Worm (Caenorhabditis elegans) whole organism, L2 larva: ENCODE results near the gene vps-36.

Source experiments
- C34F6.9 ChIP-seq: fragments of 150-350 bp; optimal IDR thresholded peaks from 2 replicates; lab custom pipeline; 2014; ENCODE audit warnings: missing biosample characterization, missing genetic modification characterization
- F13H6.1 ChIP-seq: sonication (generic microtip); optimal IDR thresholded peaks from 2 replicates; lab custom pipeline; 2016; ENCODE audit warnings: missing genetic modification characterization, missing compliant biosample characterization
- R02D3.7 ChIP-seq: fragments of 150-350 bp; optimal IDR thresholded peaks from 2 replicates; lab custom pipeline; 2014; ENCODE audit warnings: missing biosample characterization, missing genetic modification characterization
- Y55F3AM.14 ChIP-seq: fragments of 200-800 bp; sonication (Bioruptor generic); optimal IDR thresholded peaks from 2 replicates; lab custom pipeline; 2018; ENCODE audit warnings: mild to moderate bottlenecking, missing genetic modification characterization, missing compliant biosample characterization
- ZK546.5 ChIP-seq: sonication (generic microtip); optimal IDR thresholded peaks from 2 replicates; lab custom pipeline; 2017; ENCODE audit warnings: missing biosample characterization, missing genetic modification characterization
- alr-1 ChIP-seq: fragments of 150-350 bp; optimal IDR thresholded peaks from 2 replicates; lab custom pipeline; 2014; ENCODE audit warnings: missing biosample characterization, missing genetic modification characterization
- aly-2 ChIP-seq: fragments of 150-350 bp; optimal IDR thresholded peaks from 2 replicates; lab custom pipeline; 2014; ENCODE audit warnings: missing biosample characterization, missing genetic modification characterization
- ama-1 ChIP-seq: fragments of 150-350 bp; optimal IDR thresholded peaks from 2 replicates; lab custom pipeline; 2018; ENCODE audit warnings: inconsistent platforms
- blmp-1 ChIP-seq: sonication (generic microtip); optimal IDR thresholded peaks from 2 replicates; lab custom pipeline; 2017; ENCODE audit warnings: missing genetic modification characterization, mild to moderate bottlenecking, missing compliant biosample characterization, antibody characterized with exemption, moderate library complexity; ENCODE audit not compliant: insufficient read depth
- ceh-16 ChIP-seq: fragments of 150-350 bp; optimal IDR thresholded peaks from 2 replicates; lab custom pipeline; 2014; ENCODE audit warnings: missing biosample characterization, missing genetic modification characterization
- ceh-82 ChIP-seq: fragments of 150-350 bp; optimal IDR thresholded peaks from 2 replicates; lab custom pipeline; 2014; ENCODE audit warnings: missing biosample characterization, missing genetic modification characterization
- dmd-4 ChIP-seq: sonication (generic microtip); optimal IDR thresholded peaks from 2 replicates; lab custom pipeline; 2017; ENCODE audit warnings: missing biosample characterization, missing genetic modification characterization
- egl-27 ChIP-seq: sonication (generic microtip); optimal IDR thresholded peaks from 3 replicates; lab custom pipeline; 2017; ENCODE audit warnings: missing biosample characterization, missing genetic modification reagents, missing genetic modification characterization
- elt-3 ChIP-seq: sonication (generic microtip); optimal IDR thresholded peaks from 2 replicates; lab custom pipeline; 2017; ENCODE audit warnings: missing biosample characterization, missing genetic modification characterization
- fos-1 ChIP-seq: fragments of 150-350 bp; optimal IDR thresholded peaks from 2 replicates; lab custom pipeline; 2014; ENCODE audit warnings: missing biosample characterization, missing genetic modification characterization
- gmeb-1 ChIP-seq: fragments of 150-350 bp; optimal IDR thresholded peaks from 2 replicates; lab custom pipeline; 2014; ENCODE audit warnings: missing biosample characterization, missing genetic modification characterization
- lin-11 ChIP-seq: fragments of 150-350 bp; sonication (generic microtip); optimal IDR thresholded peaks from 2 replicates; lab custom pipeline; 2014; ENCODE audit warnings: missing biosample characterization, missing genetic modification characterization, inconsistent platforms, mixed read lengths
- lin-13 ChIP-seq: fragments of 150-350 bp; optimal IDR thresholded peaks from 2 replicates; lab custom pipeline; 2014; ENCODE audit warnings: missing biosample characterization, missing genetic modification reagents, missing genetic modification characterization
- lin-39 ChIP-seq: fragments of 150-350 bp; optimal IDR thresholded peaks from 2 replicates; lab custom pipeline; 2014; ENCODE audit warnings: missing biosample characterization, missing genetic modification reagents, missing genetic modification characterization
- lsy-2 ChIP-seq, 2 experiments: fragments of 150-350 bp in 1 of 2; sonication (generic microtip) in 1 of 2; optimal IDR thresholded peaks; 2 replicates each; lab custom pipeline; 2014 to 2017; ENCODE audit warnings: missing biosample characterization in 2 of 2, missing genetic modification characterization in 2 of 2
- mbf-1 ChIP-seq: sonication (generic microtip); optimal IDR thresholded peaks from 2 replicates; lab custom pipeline; 2017; ENCODE audit warnings: missing biosample characterization, missing genetic modification characterization
- mdl-1 ChIP-seq, 2 experiments: fragments of 150-350 bp in 1 of 2; sonication (generic microtip) in 1 of 2; optimal IDR thresholded peaks; 2 replicates each; lab custom pipeline; 2017; ENCODE audit warnings: missing biosample characterization in 2 of 2, missing genetic modification characterization in 2 of 2
- nhr-10 ChIP-seq: sonication (generic microtip); optimal IDR thresholded peaks from 2 replicates; lab custom pipeline; 2017; ENCODE audit warnings: missing biosample characterization, missing genetic modification characterization
- nhr-11 ChIP-seq: fragments of 150-350 bp; optimal IDR thresholded peaks from 2 replicates; lab custom pipeline; 2014; ENCODE audit warnings: missing biosample characterization, missing genetic modification characterization
- nhr-12 ChIP-seq: fragments of 150-350 bp; optimal IDR thresholded peaks from 2 replicates; lab custom pipeline; 2014; ENCODE audit warnings: missing biosample characterization, missing genetic modification characterization
- nhr-129 ChIP-seq: fragments of 150-350 bp; optimal IDR thresholded peaks from 2 replicates; lab custom pipeline; 2014; ENCODE audit warnings: missing biosample characterization, missing genetic modification characterization
- nhr-23 ChIP-seq: fragments of 150-350 bp; optimal IDR thresholded peaks from 2 replicates; lab custom pipeline; 2014; ENCODE audit warnings: missing biosample characterization, missing genetic modification reagents, missing genetic modification characterization
- nhr-237 ChIP-seq: fragments of 150-350 bp; optimal IDR thresholded peaks from 2 replicates; lab custom pipeline; 2014; ENCODE audit warnings: missing biosample characterization, missing genetic modification characterization
- nhr-25 ChIP-seq: fragments of 150-350 bp; sonication (generic microtip); optimal IDR thresholded peaks from 3 replicates; lab custom pipeline; 2014; ENCODE audit warnings: missing biosample characterization, missing genetic modification characterization
- nhr-6 ChIP-seq: fragments of 150-350 bp; optimal IDR thresholded peaks from 2 replicates; lab custom pipeline; 2014; ENCODE audit warnings: missing biosample characterization, missing genetic modification characterization
- nhr-77 ChIP-seq: fragments of 150-350 bp; optimal IDR thresholded peaks from 2 replicates; lab custom pipeline; 2014; ENCODE audit warnings: missing biosample characterization, missing genetic modification characterization
- peb-1 ChIP-seq: fragments of 150-350 bp; optimal IDR thresholded peaks from 2 replicates; lab custom pipeline; 2014; ENCODE audit warnings: missing biosample characterization, missing genetic modification characterization
- sem-4 ChIP-seq: fragments of 150-350 bp; optimal IDR thresholded peaks from 2 replicates; lab custom pipeline; 2014; ENCODE audit warnings: missing biosample characterization, missing genetic modification reagents, missing genetic modification characterization
- sma-3 ChIP-seq: sonication (generic microtip); optimal IDR thresholded peaks from 2 replicates; lab custom pipeline; 2016; ENCODE audit warnings: missing genetic modification reagents, missing genetic modification characterization, missing compliant biosample characterization
- sma-9 ChIP-seq, 2 experiments: fragments of 150-350 bp in 1 of 2; sonication (generic microtip) in 1 of 2; optimal IDR thresholded peaks; 2 replicates each; lab custom pipeline; 2014 to 2016; ENCODE audit warnings: missing genetic modification characterization in 2 of 2, mild to moderate bottlenecking in 1 of 2, missing biosample characterization in 1 of 2, missing compliant biosample characterization in 1 of 2, missing genetic modification reagents in 1 of 2, moderate library complexity in 1 of 2
- snpc-4 ChIP-seq: fragments of 150-350 bp; optimal IDR thresholded peaks from 2 replicates; lab custom pipeline; 2014; ENCODE audit warnings: missing biosample characterization, missing genetic modification characterization
- unc-39 ChIP-seq: fragments of 150-350 bp; optimal IDR thresholded peaks from 2 replicates; lab custom pipeline; 2014; ENCODE audit warnings: missing biosample characterization, missing genetic modification characterization
- unc-55 ChIP-seq: fragments of 150-350 bp; sonication (generic microtip); optimal IDR thresholded peaks from 3 replicates; lab custom pipeline; 2014; ENCODE audit warnings: missing biosample characterization, missing genetic modification reagents, missing genetic modification characterization
- unc-62 ChIP-seq: fragments of 150-350 bp; optimal IDR thresholded peaks from 2 replicates; lab custom pipeline; 2014; ENCODE audit warnings: missing biosample characterization, missing genetic modification reagents, missing genetic modification characterization
- ztf-1 ChIP-seq: fragments of 200-800 bp; sonication (Bioruptor generic); conservative IDR thresholded peaks from 2 replicates; pipeline ENCODE4 v1.3.6; 2022; ENCODE audit warnings: missing genetic modification characterization, missing compliant biosample characterization
- ztf-11 ChIP-seq: sonication (generic microtip); optimal IDR thresholded peaks from 2 replicates; lab custom pipeline; 2017; ENCODE audit warnings: missing biosample characterization, missing genetic modification characterization
- ztf-4 ChIP-seq: fragments of 150-350 bp; optimal IDR thresholded peaks from 2 replicates; lab custom pipeline; 2014; ENCODE audit warnings: missing biosample characterization, missing genetic modification characterization

vps-36 gene

DNA sequence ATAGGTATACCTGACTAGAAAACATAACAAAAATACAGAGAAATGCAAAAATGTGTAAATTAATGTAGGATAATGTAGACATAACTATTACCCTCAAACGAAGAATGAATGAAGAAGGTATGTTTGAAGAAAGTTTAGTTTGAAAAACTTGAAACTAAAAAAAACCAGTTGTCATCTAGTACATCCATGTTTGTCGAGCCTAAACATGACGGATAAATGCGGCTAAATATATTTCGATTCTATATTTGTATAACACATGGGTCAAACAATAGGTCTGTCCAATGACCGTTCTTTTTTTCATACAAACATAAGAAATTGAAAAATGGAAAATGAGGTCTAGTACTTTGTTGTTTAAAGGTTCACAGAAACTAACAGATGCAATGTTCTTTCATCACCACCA, 9.6 kb upstream of the vps-36 start, which contains the start of gene F17C11.22:
Gene F17C11.22, minus strand, starts transcription at position 101 of the 400 bp plus-strand sequence.
- TF ChIP-seq nhr-25 (tag; lab: Kevin White, UChicago), result no peak
- no peak for TF ChIP-seq ztf-4 (tag; lab: Kevin White, UChicago)
- TF ChIP-seq mdl-1 (tag; optimal IDR thresholded peaks at IDR 0.05; lab: Kevin White, UChicago), result no peak
- TF ChIP-seq egl-27 (tag; lab: Kevin White, UChicago), result no peak
- TF ChIP-seq dmd-4 (tag; lab: Kevin White, UChicago), result no peak
- TF ChIP-seq lin-39 (tag; lab: Kevin White, UChicago), result no peak
- TF ChIP-seq nhr-23, result no peak
- no peak for TF ChIP-seq nhr-11 (tag; lab: Kevin White, UChicago)
- TF ChIP-seq lin-13 (GFP tag; lab: Kevin White, UChicago), result no peak
- TF ChIP-seq elt-3 (tag; lab: Kevin White, UChicago), result no peak

DNA sequence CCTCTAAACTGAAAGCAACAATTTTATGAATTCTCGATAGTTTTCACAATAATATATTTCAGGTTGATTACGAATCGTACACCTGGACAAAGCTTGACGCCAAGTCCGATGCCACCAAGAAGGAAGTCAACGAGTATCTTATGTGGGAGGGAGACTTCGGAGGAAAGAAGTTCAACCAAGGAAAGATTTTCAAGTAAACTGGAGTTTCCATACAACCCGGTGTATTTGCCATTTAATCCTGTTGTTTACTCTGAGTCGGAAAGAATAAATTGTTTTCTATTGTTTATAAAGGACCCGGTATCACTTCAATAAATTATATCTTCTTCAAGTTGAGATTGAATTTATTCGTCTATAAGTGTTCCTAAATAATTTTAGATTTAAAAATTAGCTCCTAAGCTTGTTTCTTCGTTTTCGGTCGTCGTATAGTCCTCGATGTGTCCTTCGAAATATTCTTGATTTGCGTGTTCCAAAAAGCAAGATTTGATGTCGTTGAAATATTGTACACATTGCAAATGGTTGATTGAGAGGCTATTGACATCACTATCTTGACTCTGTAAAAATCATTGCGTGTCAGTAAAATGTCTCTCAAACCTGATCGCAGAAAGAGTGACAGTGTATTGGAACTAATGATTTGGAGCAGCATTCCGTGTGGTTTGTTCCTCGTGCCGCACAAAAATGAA, 7.3 kb upstream of the vps-36 start:
- TF ChIP-seq nhr-77 (tag; lab: Kevin White, UChicago) (no peak), elt-3 (tag; lab: Kevin White, UChicago) (no peak), sma-9 (GFP tag; optimal IDR thresholded peaks at IDR 0.05; lab: Kevin White, UChicago) (no peak), sma-9 (tag; optimal IDR thresholded peaks at IDR 0.05; lab: Kevin White, UChicago) (no peak), ztf-4 (tag; lab: Kevin White, UChicago) (no peak), mdl-1 (tag; optimal IDR thresholded peaks at IDR 0.05; lab: Kevin White, UChicago) (no peak), lsy-2 (tag; optimal IDR thresholded peaks at IDR 0.05; lab: Kevin White, UChicago) (no peak), nhr-10 (tag; lab: Kevin White, UChicago) (no peak), unc-62 (GFP tag; lab: Kevin White, UChicago) (no peak), gmeb-1 (tag; lab: Kevin White, UChicago) (no peak), nhr-129 (tag; lab: Kevin White, UChicago) (no peak)

ce11 chrV:10966874-10967273, 6.4 kb upstream of the vps-36 start:
- TF ChIP-seq nhr-12 (tag; lab: Kevin White, UChicago) (no peak), nhr-25 (tag; lab: Kevin White, UChicago) (no peak), gmeb-1 (tag; lab: Kevin White, UChicago) (no peak), sem-4 (tag; lab: Kevin White, UChicago) (no peak), ztf-1 (GFP tag; lab: Robert Waterston, UW) (no peak), egl-27 (tag; lab: Kevin White, UChicago) (no peak), peb-1 (no peak), R02D3.7 (no peak), nhr-6 (tag; lab: Kevin White, UChicago) (no peak), alr-1 (tag; lab: Kevin White, UChicago) (no peak), F13H6.1 (tag; lab: Kevin White, UChicago) (no peak)

ce11 chrV:10965501-10965900, 5.0 kb upstream of the vps-36 start, which contains the start of the genes ctf-4 and eef-1G:
Gene ctf-4 (minus strand): TSS chrV:10965539.
Gene eef-1G (plus strand): TSS chrV:10965719.
- TF ChIP-seq ama-1 (lab: Kevin White, UChicago), result peak; percentile 51
- TF ChIP-seq dmd-4 (tag; lab: Kevin White, UChicago), result no peak
- peak; percentile 99 for TF ChIP-seq unc-55 (GFP tag; lab: Kevin White, UChicago)
- TF ChIP-seq ceh-82 (tag; lab: Kevin White, UChicago), result peak; percentile 75
- TF ChIP-seq unc-39, result no peak
- peak; percentile 97 for TF ChIP-seq sma-3
- TF ChIP-seq unc-62 (GFP tag; lab: Kevin White, UChicago), result peak; percentile 12
- TF ChIP-seq ztf-11 (tag; lab: Kevin White, UChicago), result no peak
- no peak for TF ChIP-seq aly-2 (tag; lab: Kevin White, UChicago)
- peak; percentile 31 for TF ChIP-seq ceh-16
- TF ChIP-seq nhr-129 (tag; lab: Kevin White, UChicago), result peak; percentile 99
- no peak for TF ChIP-seq alr-1 (tag; lab: Kevin White, UChicago)
- TF ChIP-seq sma-9 (GFP tag; optimal IDR thresholded peaks at IDR 0.05; lab: Kevin White, UChicago), result peak; percentile 99
- no peak for TF ChIP-seq sma-9 (tag; optimal IDR thresholded peaks at IDR 0.05; lab: Kevin White, UChicago)
- TF ChIP-seq nhr-6 (tag; lab: Kevin White, UChicago), result peak; percentile 95
- TF ChIP-seq elt-3 (tag; lab: Kevin White, UChicago), result no peak
- peak; percentile 71 for TF ChIP-seq ZK546.5 (tag; lab: Kevin White, UChicago)
- peak; percentile 36 for TF ChIP-seq lin-39 (tag; lab: Kevin White, UChicago)
- no peak for TF ChIP-seq mbf-1 (tag; lab: Kevin White, UChicago)
- peak; percentile 71 for TF ChIP-seq blmp-1 (tag; lab: Kevin White, UChicago)
- TF ChIP-seq nhr-12 (tag; lab: Kevin White, UChicago), result no peak
- TF ChIP-seq Y55F3AM.14 (GFP tag; lab: Kevin White, UChicago), result peak; percentile 76
- peak; percentile 58 for TF ChIP-seq R02D3.7
- TF ChIP-seq C34F6.9 (tag; lab: Kevin White, UChicago), result peak; percentile 99
- peak; percentile 88 for TF ChIP-seq snpc-4 (tag; lab: Kevin White, UChicago)
- peak; percentile 94 for TF ChIP-seq lin-11 (tag; lab: Kevin White, UChicago)
- TF ChIP-seq nhr-10 (tag; lab: Kevin White, UChicago), result peak; percentile 61
- TF ChIP-seq nhr-237 (tag; lab: Kevin White, UChicago), result no peak
- TF ChIP-seq mdl-1 (tag; optimal IDR thresholded peaks at IDR 0.05; lab: Kevin White, UChicago), result peak in 1 of 2 experiments; percentile 60
- TF ChIP-seq nhr-23, result no peak
- peak; percentile 99 for TF ChIP-seq fos-1 (tag; lab: Kevin White, UChicago)
- peak; percentile 83 to 96 for TF ChIP-seq lsy-2 (tag; optimal IDR thresholded peaks at IDR 0.05; lab: Kevin White, UChicago)
- peak; percentile 96 for TF ChIP-seq F13H6.1 (tag; lab: Kevin White, UChicago)
- peak; percentile 98 for TF ChIP-seq nhr-25 (tag; lab: Kevin White, UChicago)
- TF ChIP-seq peb-1, result no peak
